Fruit fly (Drosophila melanogaster) whole organism, embryonic: ENCODE data around the gene CG17344.

Experiments used
- B-H1 ChIP-seq: fragments of 200-800 bp; sonication (Bioruptor generic); IDR thresholded peaks from 3 replicates; pipeline ENCODE4 v1.3.6; 2022; ENCODE audit warnings: missing biosample characterization, missing genetic modification characterization
- CG10147 ChIP-seq: fragments of 200-800 bp; sonication (Bioruptor generic); optimal IDR thresholded peaks from 2 replicates; lab custom pipeline; 2019; ENCODE audit warnings: missing biosample characterization, mild to moderate bottlenecking, missing genetic modification characterization, moderate library complexity
- CG11504 ChIP-seq: fragments of 200-800 bp; sonication (Bioruptor generic); optimal IDR thresholded peaks from 3 replicates; lab custom pipeline; 2019; ENCODE audit warnings: missing biosample characterization, mild to moderate bottlenecking, missing genetic modification characterization, moderate library complexity
- CG1233 ChIP-seq: fragments of 200-800 bp; sonication (Bioruptor generic); optimal IDR thresholded peaks from 4 replicates; lab custom pipeline; 2018; ENCODE audit warnings: missing biosample characterization, mild to moderate bottlenecking, missing genetic modification characterization
- CG12391 ChIP-seq: fragments of 200-800 bp; sonication (Bioruptor generic); optimal IDR thresholded peaks from 3 replicates; lab custom pipeline; 2018; ENCODE audit warnings: missing biosample characterization, mild to moderate bottlenecking, missing genetic modification characterization, moderate library complexity
- CG12659 ChIP-seq: fragments of 200-800 bp; sonication (Bioruptor generic); optimal IDR thresholded peaks from 3 replicates; lab custom pipeline; 2017; ENCODE audit warnings: mild to moderate bottlenecking, missing biosample characterization, missing genetic modification reagents, missing genetic modification characterization
- CG13424 ChIP-seq: fragments of 200-800 bp; sonication (Bioruptor generic); optimal IDR thresholded peaks from 2 replicates; lab custom pipeline; 2019; ENCODE audit warnings: missing biosample characterization, mild to moderate bottlenecking, missing genetic modification characterization, moderate library complexity
- CG17568 ChIP-seq: fragments of 200-800 bp; sonication (Bioruptor generic); optimal IDR thresholded peaks from 2 replicates; lab custom pipeline; 2018; ENCODE audit warnings: missing biosample characterization, mild to moderate bottlenecking, missing genetic modification characterization, moderate library complexity
- CG18262 ChIP-seq: fragments of 200-800 bp; optimal IDR thresholded peaks from 3 replicates; lab custom pipeline; 2019; ENCODE audit warnings: missing biosample characterization, mild to moderate bottlenecking, missing genetic modification characterization, moderate library complexity
- CG18619 ChIP-seq: fragments of 200-800 bp; sonication (Bioruptor generic); optimal IDR thresholded peaks from 3 replicates; lab custom pipeline; 2017; ENCODE audit warnings: missing biosample characterization, mild to moderate bottlenecking, missing genetic modification characterization
- CG2129 ChIP-seq: fragments of 200-800 bp; sonication (Bioruptor generic); IDR thresholded peaks from 2 replicates; pipeline ENCODE4 v1.3.6; 2022; ENCODE audit warnings: missing biosample characterization, missing genetic modification characterization; ENCODE audit not compliant: partially characterized antibody
- CG2712 ChIP-seq: fragments of 200-800 bp; optimal IDR thresholded peaks from 3 replicates; lab custom pipeline; 2019; ENCODE audit warnings: missing biosample characterization, mild to moderate bottlenecking, missing genetic modification characterization, moderate library complexity
- CG31224 ChIP-seq: fragments of 200-800 bp; sonication (Bioruptor generic); IDR thresholded peaks from 2 replicates; pipeline ENCODE4 v1.3.6; 2022; ENCODE audit warnings: missing biosample characterization, missing genetic modification characterization
- CG33213 ChIP-seq: fragments of 200-800 bp; sonication (Bioruptor generic); optimal IDR thresholded peaks from 3 replicates; lab custom pipeline; 2016; ENCODE audit warnings: missing biosample characterization, missing genetic modification characterization
- CG34224 ChIP-seq: fragments of 200-800 bp; sonication (Bioruptor generic); IDR thresholded peaks from 3 replicates; pipeline ENCODE4 v1.3.6; 2022; ENCODE audit warnings: missing biosample characterization, missing genetic modification characterization; ENCODE audit not compliant: partially characterized antibody
- CG3726 ChIP-seq: fragments of 200-800 bp; sonication (Bioruptor generic); IDR thresholded peaks from 3 replicates; pipeline ENCODE4, ENCODE4 v1.3.6; 2022; ENCODE audit warnings: missing biosample characterization, missing genetic modification characterization
- CG7963 ChIP-seq: fragments of 200-800 bp; sonication (Bioruptor generic); IDR thresholded peaks from 3 replicates; pipeline ENCODE4 v1.3.6; 2022; ENCODE audit warnings: missing biosample characterization, missing genetic modification characterization; ENCODE audit not compliant: partially characterized antibody
- CG8359 ChIP-seq: fragments of 200-800 bp; sonication (Bioruptor generic); optimal IDR thresholded peaks from 2 replicates; lab custom pipeline; 2017; ENCODE audit warnings: missing biosample characterization, mild to moderate bottlenecking, missing genetic modification characterization, borderline replicate concordance
- Dll ChIP-seq: fragments of 200-800 bp; sonication (Bioruptor generic); IDR thresholded peaks from 4 replicates; pipeline ENCODE4 v1.3.6; 2022; ENCODE audit warnings: missing biosample characterization, missing genetic modification characterization; ENCODE audit not compliant: partially characterized antibody
- Dref ChIP-seq: fragments of 200-800 bp; sonication (Bioruptor generic); IDR thresholded peaks from 2 replicates; pipeline ENCODE4 v1.3.6; 2022; ENCODE audit warnings: missing biosample characterization, missing genetic modification characterization
- E2f2 ChIP-seq: fragments of 200-800 bp; sonication (Bioruptor generic); IDR thresholded peaks from 2 replicates; pipeline ENCODE4 v1.3.6; 2022; ENCODE audit warnings: missing biosample characterization, missing genetic modification characterization
- HLH4C ChIP-seq: fragments of 200-800 bp; sonication (Bioruptor generic); IDR thresholded peaks from 3 replicates; pipeline ENCODE4 v1.3.6; 2022; ENCODE audit warnings: missing biosample characterization, missing genetic modification characterization; ENCODE audit not compliant: partially characterized antibody
- MESR4 ChIP-seq: fragments of 200-800 bp; sonication (Bioruptor generic); optimal IDR thresholded peaks from 2 replicates; lab custom pipeline; 2018; ENCODE audit warnings: missing biosample characterization, mild to moderate bottlenecking, missing genetic modification characterization, moderate library complexity
- MTF-1 ChIP-seq: fragments of 200-800 bp; sonication (Bioruptor generic); optimal IDR thresholded peaks from 2 replicates; lab custom pipeline; 2018; ENCODE audit warnings: missing biosample characterization, mild to moderate bottlenecking, missing genetic modification characterization, borderline replicate concordance
- Nf-YB ChIP-seq: fragments of 200-800 bp; sonication (Bioruptor generic); optimal IDR thresholded peaks from 3 replicates; lab custom pipeline; 2019; ENCODE audit warnings: missing biosample characterization, mild to moderate bottlenecking, missing genetic modification characterization, moderate library complexity
- Tbp ChIP-seq: fragments of >200 bp; optimal IDR thresholded peaks from 2 replicates; lab custom pipeline; 2018; ENCODE audit warnings: missing biosample characterization, missing genetic modification characterization
- YL-1 ChIP-seq: fragments of 200-800 bp; sonication (Bioruptor generic); optimal IDR thresholded peaks from 3 replicates; lab custom pipeline; 2017; ENCODE audit warnings: missing biosample characterization, mild to moderate bottlenecking, missing genetic modification characterization
- ab ChIP-seq: fragments of 200-800 bp; sonication (Bioruptor generic); optimal IDR thresholded peaks from 2 replicates; lab custom pipeline; 2016; ENCODE audit warnings: missing biosample characterization, missing genetic modification characterization
- abd-A ChIP-seq: fragments of 200-800 bp; sonication (Bioruptor generic); optimal IDR thresholded peaks from 3 replicates; lab custom pipeline; 2019; ENCODE audit warnings: missing biosample characterization, mild to moderate bottlenecking, missing genetic modification characterization, moderate library complexity
- aop ChIP-seq: fragments of 200-800 bp; sonication (Bioruptor generic); IDR thresholded peaks from 2 replicates; pipeline ENCODE4 v1.3.6; 2022; ENCODE audit warnings: missing biosample characterization, missing genetic modification characterization
- bbx ChIP-seq: fragments of 200-800 bp; sonication (Bioruptor generic); IDR thresholded peaks from 2 replicates; pipeline ENCODE4 v1.3.6; 2022; ENCODE audit warnings: missing biosample characterization, missing genetic modification characterization; ENCODE audit not compliant: partially characterized antibody
- bowl ChIP-seq: fragments of 200-800 bp; sonication (Bioruptor generic); IDR thresholded peaks from 2 replicates; pipeline ENCODE4 v1.3.6; 2022; ENCODE audit warnings: missing biosample characterization, missing genetic modification characterization
- br ChIP-seq: fragments of >200 bp; optimal IDR thresholded peaks from 2 replicates; lab custom pipeline; 2017
- dan ChIP-seq: fragments of 200-800 bp; sonication (Bioruptor generic); IDR thresholded peaks from 2 replicates; pipeline ENCODE4 v1.3.6; 2022; ENCODE audit warnings: missing biosample characterization, missing genetic modification characterization
- fd102C ChIP-seq: fragments of 200-800 bp; sonication (Bioruptor generic); optimal IDR thresholded peaks from 2 replicates; lab custom pipeline; 2018; ENCODE audit warnings: missing biosample characterization, mild to moderate bottlenecking, missing genetic modification characterization, moderate library complexity
- fru ChIP-seq: fragments of >200 bp; optimal IDR thresholded peaks from 2 replicates; lab custom pipeline; 2017
- grn ChIP-seq: fragments of 200-800 bp; sonication (Bioruptor generic); optimal IDR thresholded peaks from 3 replicates; lab custom pipeline; 2017; ENCODE audit warnings: missing biosample characterization, missing genetic modification characterization
- kay ChIP-seq: fragments of 200-800 bp; sonication (Bioruptor generic); optimal IDR thresholded peaks from 2 replicates; lab custom pipeline; 2016; ENCODE audit warnings: missing biosample characterization, missing genetic modification characterization
- nerfin-2 ChIP-seq: fragments of 200-800 bp; sonication (Bioruptor generic); IDR thresholded peaks from 2 replicates; pipeline ENCODE4 v1.3.6; 2022; ENCODE audit warnings: missing biosample characterization, missing genetic modification characterization; ENCODE audit not compliant: partially characterized antibody
- pho ChIP-seq: fragments of 200-800 bp; sonication (Bioruptor generic); optimal IDR thresholded peaks from 2 replicates; lab custom pipeline; 2016; ENCODE audit warnings: missing biosample characterization, missing genetic modification characterization
- pzg ChIP-seq: fragments of 200-800 bp; sonication (Bioruptor generic); optimal IDR thresholded peaks from 3 replicates; lab custom pipeline; 2018; ENCODE audit warnings: missing biosample characterization, mild to moderate bottlenecking, missing genetic modification characterization, moderate library complexity
- sens ChIP-seq: fragments of 200-800 bp; sonication (Bioruptor generic); peaks from one replicate; lab custom pipeline; 2016; ENCODE audit warnings: missing biosample characterization, missing genetic modification characterization
- seq ChIP-seq: fragments of 200-800 bp; sonication (Bioruptor generic); IDR thresholded peaks from 2 replicates; pipeline ENCODE4 v1.3.6; 2022; ENCODE audit warnings: missing biosample characterization, missing genetic modification characterization
- sna ChIP-seq: fragments of 200-800 bp; sonication (Bioruptor generic); IDR thresholded peaks from 2 replicates; pipeline ENCODE4 v1.3.6; 2022; ENCODE audit warnings: missing biosample characterization, missing genetic modification characterization; ENCODE audit not compliant: partially characterized antibody
- sob ChIP-seq: fragments of 200-800 bp; sonication (Bioruptor generic); IDR thresholded peaks from 2 replicates; pipeline ENCODE4 v1.3.6; 2022; ENCODE audit warnings: missing biosample characterization, missing genetic modification characterization
- sqz ChIP-seq: fragments of 200-800 bp; sonication (Bioruptor generic); optimal IDR thresholded peaks from 3 replicates; lab custom pipeline; 2018; ENCODE audit warnings: missing biosample characterization, mild to moderate bottlenecking, missing genetic modification characterization
- sr ChIP-seq: fragments of 200-800 bp; sonication (Bioruptor generic); IDR thresholded peaks from 3 replicates; pipeline ENCODE4 v1.3.6; 2022; ENCODE audit warnings: missing biosample characterization, missing genetic modification characterization
- tio ChIP-seq: fragments of 200-800 bp; sonication (Bioruptor generic); optimal IDR thresholded peaks from 2 replicates; lab custom pipeline; 2017; ENCODE audit warnings: missing biosample characterization, missing genetic modification characterization, inconsistent platforms
- tna ChIP-seq: fragments of 200-800 bp; sonication (Bioruptor generic); IDR thresholded peaks from 2 replicates; pipeline ENCODE4 v1.3.6; 2022; ENCODE audit warnings: missing biosample characterization, missing genetic modification characterization; ENCODE audit not compliant: partially characterized antibody
- unc-4 ChIP-seq: fragments of 200-800 bp; sonication (Bioruptor generic); IDR thresholded peaks from 2 replicates; pipeline ENCODE4 v1.3.6; 2022; ENCODE audit warnings: missing biosample characterization, missing genetic modification characterization; ENCODE audit not compliant: partially characterized antibody
- vnd ChIP-seq: fragments of 200-800 bp; sonication (Bioruptor generic); IDR thresholded peaks from 3 replicates; pipeline ENCODE4 v1.3.6; 2022; ENCODE audit warnings: missing biosample characterization, missing genetic modification characterization; ENCODE audit not compliant: partially characterized antibody

Gene CG17344

dm6 chr2L:19064706-19065105, 37.1 kb upstream of the CG17344 start, which contains the start of gene CG17343 (continued):
- TF ChIP-seq tio (GFP tag; lab: Kevin White, UChicago) = no peak
- peak; percentile 99 for TF ChIP-seq HLH4C (GFP tag; lab: Robert Waterston, UW)
- no peak for TF ChIP-seq CG18619
- TF ChIP-seq CG3726 (GFP tag; lab: Robert Waterston, UW) = no peak
- peak; percentile 98 for TF ChIP-seq tna
- peak; percentile 6 for TF ChIP-seq sens (GFP tag; lab: Kevin White, UChicago)
- TF ChIP-seq sr (GFP tag; lab: Robert Waterston, UW) = no peak
- no peak for TF ChIP-seq aop (GFP tag; lab: Robert Waterston, UW)
- TF ChIP-seq CG2712 (tag; lab: Kevin White, UChicago) = peak; percentile 18
- peak; percentile 83 for TF ChIP-seq Dll (GFP tag; lab: Robert Waterston, UW)
- TF ChIP-seq fd102C (GFP tag; lab: Kevin White, UChicago) = no peak
- no peak for TF ChIP-seq CG18262 (tag; lab: Kevin White, UChicago)
- TF ChIP-seq CG1233 (GFP tag; lab: Kevin White, UChicago) = no peak
- TF ChIP-seq CG8359 (GFP tag; lab: Kevin White, UChicago) = no peak
- TF ChIP-seq nerfin-2 = peak; percentile 98
- TF ChIP-seq fru = no peak
- no peak for TF ChIP-seq seq
- TF ChIP-seq pzg (GFP tag; lab: Kevin White, UChicago) = peak; percentile 44
- no peak for TF ChIP-seq B-H1 (GFP tag; lab: Robert Waterston, UW)
- peak; percentile 32; the same call in 1 of the 2 replicates for TF ChIP-seq CG2129 (GFP tag; lab: Robert Waterston, UW)
- TF ChIP-seq CG10147 (GFP tag; lab: Kevin White, UChicago) = no peak
- peak; percentile 99 for TF ChIP-seq CG7963 (GFP tag; lab: Robert Waterston, UW)
- TF ChIP-seq CG17568 (GFP tag; lab: Kevin White, UChicago) = no peak
- peak; percentile 74 for TF ChIP-seq YL-1 (GFP tag; lab: Kevin White, UChicago)
- TF ChIP-seq CG11504 (tag; lab: Kevin White, UChicago) = peak; percentile 67
- TF ChIP-seq kay = no peak
- peak; percentile 95 for TF ChIP-seq bbx (GFP tag; lab: Robert Waterston, UW)
- peak; percentile 54 for TF ChIP-seq grn (GFP tag; lab: Kevin White, UChicago)
- TF ChIP-seq bowl (GFP tag; lab: Robert Waterston, UW) = no peak
- TF ChIP-seq CG33213 (GFP tag; lab: Kevin White, UChicago) = no peak
- no peak for TF ChIP-seq abd-A (tag; lab: Kevin White, UChicago)
- peak; percentile 90 for TF ChIP-seq vnd (GFP tag; lab: Robert Waterston, UW)
- TF ChIP-seq E2f2 (GFP tag; lab: Robert Waterston, UW) = peak; percentile 53
- TF ChIP-seq sna = peak; percentile 82
- no peak for TF ChIP-seq ab (GFP tag; lab: Kevin White, UChicago)
- TF ChIP-seq Dref (GFP tag; lab: Robert Waterston, UW) = peak; percentile 91
- TF ChIP-seq CG31224 = no peak
- no peak for TF ChIP-seq dan (GFP tag; lab: Robert Waterston, UW)
- no peak for TF ChIP-seq Tbp (GFP tag; lab: Kevin White, UChicago)
- TF ChIP-seq sqz = no peak
- peak; percentile 72 for TF ChIP-seq unc-4
- no peak for TF ChIP-seq CG13424
- no peak for TF ChIP-seq sob (GFP tag; lab: Robert Waterston, UW)
- no peak for TF ChIP-seq CG12391 (tag; lab: Kevin White, UChicago)
- no peak for TF ChIP-seq br (lab: Kevin White, UChicago)
- peak; percentile 96 for TF ChIP-seq CG34224 (GFP tag; lab: Robert Waterston, UW)
- TF ChIP-seq CG12659 (GFP tag; lab: Kevin White, UChicago) = peak; percentile 41
- TF ChIP-seq MESR4 (GFP tag; lab: Kevin White, UChicago) = peak; percentile 59
- no peak for TF ChIP-seq MTF-1 (GFP tag; lab: Kevin White, UChicago)
- no peak for TF ChIP-seq Nf-YB (GFP tag; lab: Kevin White, UChicago)
- no peak for TF ChIP-seq pho (GFP tag; lab: Kevin White, UChicago)
